Fruit fly (Drosophila melanogaster) whole organism, embryonic: ENCODE results near the gene Grip84.

ENCODE experiments used
- Antp ChIP-seq: fragments of 200-800 bp; sonication (Bioruptor generic); optimal IDR thresholded peaks from 3 replicates; lab custom pipeline; 2016; ENCODE audit warnings: missing biosample characterization, missing genetic modification characterization
- CG10366 ChIP-seq: fragments of 200-800 bp; sonication (Bioruptor generic); IDR thresholded peaks from 2 replicates; pipeline ENCODE4 v1.3.6; 2022; ENCODE audit warnings: missing biosample characterization, missing genetic modification characterization
- CG12391 ChIP-seq: fragments of 200-800 bp; sonication (Bioruptor generic); optimal IDR thresholded peaks from 3 replicates; lab custom pipeline; 2018; ENCODE audit warnings: missing biosample characterization, mild to moderate bottlenecking, missing genetic modification characterization, moderate library complexity
- CG13287 ChIP-seq: fragments of 200-800 bp; sonication (Bioruptor generic); IDR thresholded peaks from 2 replicates; pipeline ENCODE4 v1.3.6; 2022; ENCODE audit warnings: missing biosample characterization, missing genetic modification characterization; ENCODE audit not compliant: partially characterized antibody
- CG13296 ChIP-seq: fragments of 200-800 bp; sonication (Bioruptor generic); optimal IDR thresholded peaks from 3 replicates; lab custom pipeline; 2018; ENCODE audit warnings: missing biosample characterization, mild to moderate bottlenecking, missing genetic modification characterization
- CG13894 ChIP-seq: fragments of 200-800 bp; sonication (Bioruptor generic); optimal IDR thresholded peaks from 3 replicates; lab custom pipeline; 2018; ENCODE audit warnings: missing biosample characterization, mild to moderate bottlenecking, missing genetic modification characterization, moderate library complexity
- CG14014 ChIP-seq: fragments of 200-800 bp; sonication (Bioruptor generic); IDR thresholded peaks from 2 replicates; pipeline ENCODE4 v1.3.6; 2022; ENCODE audit warnings: missing biosample characterization, missing genetic modification characterization
- CG14860 ChIP-seq: fragments of 200-800 bp; sonication (Bioruptor generic); IDR thresholded peaks from 3 replicates; pipeline ENCODE4 v1.3.6; 2022; ENCODE audit warnings: missing biosample characterization, missing genetic modification characterization; ENCODE audit not compliant: partially characterized antibody
- CG15073 ChIP-seq: fragments of 200-800 bp; sonication (Bioruptor generic); optimal IDR thresholded peaks from 2 replicates; lab custom pipeline; 2016; ENCODE audit warnings: missing biosample characterization, missing genetic modification characterization
- CG15514 ChIP-seq: fragments of 200-800 bp; sonication (Bioruptor generic); optimal IDR thresholded peaks from 3 replicates; lab custom pipeline; 2017; ENCODE audit warnings: missing biosample characterization, missing genetic modification characterization, mild to moderate bottlenecking, moderate library complexity, missing genetic modification reagents
- CG15601 ChIP-seq: fragments of 200-800 bp; sonication (Bioruptor generic); optimal IDR thresholded peaks from 3 replicates; lab custom pipeline; 2019; ENCODE audit warnings: missing biosample characterization, mild to moderate bottlenecking, missing genetic modification characterization, moderate library complexity
- CG16813 ChIP-seq: fragments of 200-800 bp; sonication (Bioruptor generic); IDR thresholded peaks from 3 replicates; pipeline ENCODE4 v1.3.6; 2022; ENCODE audit warnings: missing biosample characterization, missing genetic modification characterization; ENCODE audit not compliant: partially characterized antibody
- CG18262 ChIP-seq: fragments of 200-800 bp; optimal IDR thresholded peaks from 3 replicates; lab custom pipeline; 2019; ENCODE audit warnings: missing biosample characterization, mild to moderate bottlenecking, missing genetic modification characterization, moderate library complexity
- CG33213 ChIP-seq: fragments of 200-800 bp; sonication (Bioruptor generic); optimal IDR thresholded peaks from 3 replicates; lab custom pipeline; 2016; ENCODE audit warnings: missing biosample characterization, missing genetic modification characterization
- CG4617 ChIP-seq: fragments of 200-800 bp; sonication (Bioruptor generic); optimal IDR thresholded peaks from 3 replicates; lab custom pipeline; 2016; ENCODE audit warnings: missing biosample characterization, missing genetic modification characterization, borderline replicate concordance
- CG4854 ChIP-seq: fragments of 200-800 bp; sonication (Bioruptor generic); optimal IDR thresholded peaks from 2 replicates; lab custom pipeline; 2016; ENCODE audit warnings: missing biosample characterization, missing genetic modification characterization, inconsistent platforms
- CG7963 ChIP-seq: fragments of 200-800 bp; sonication (Bioruptor generic); IDR thresholded peaks from 3 replicates; pipeline ENCODE4 v1.3.6; 2022; ENCODE audit warnings: missing biosample characterization, missing genetic modification characterization; ENCODE audit not compliant: partially characterized antibody
- CG8924 ChIP-seq: fragments of 200-800 bp; optimal IDR thresholded peaks from 3 replicates; lab custom pipeline; 2019; ENCODE audit warnings: missing biosample characterization, mild to moderate bottlenecking, missing genetic modification characterization, moderate library complexity
- CG9437 ChIP-seq: fragments of 200-800 bp; sonication (Bioruptor generic); optimal IDR thresholded peaks from 2 replicates; lab custom pipeline; 2018; ENCODE audit warnings: missing biosample characterization, mild to moderate bottlenecking, missing genetic modification characterization
- CG9609 ChIP-seq: fragments of 200-800 bp; sonication (Bioruptor generic); optimal IDR thresholded peaks from 3 replicates; lab custom pipeline; 2016; ENCODE audit warnings: missing biosample characterization, missing genetic modification characterization
- CG9932 ChIP-seq: fragments of 200-800 bp; sonication (Bioruptor generic); IDR thresholded peaks from 2 replicates; pipeline ENCODE4 v1.3.6; 2022; ENCODE audit warnings: missing biosample characterization, missing genetic modification characterization
- Doc3 ChIP-seq: fragments of 200-800 bp; sonication (Bioruptor generic); IDR thresholded peaks from 3 replicates; pipeline ENCODE4 v1.3.6; 2022; ENCODE audit warnings: missing biosample characterization, missing genetic modification characterization; ENCODE audit not compliant: partially characterized antibody
- Hmr ChIP-seq: fragments of 200-800 bp; sonication (Bioruptor generic); optimal IDR thresholded peaks from 3 replicates; lab custom pipeline; 2017; ENCODE audit warnings: mild to moderate bottlenecking, missing biosample characterization, missing genetic modification reagents, missing genetic modification characterization
- Hsf ChIP-seq: fragments of 200-800 bp; sonication (Bioruptor generic); optimal IDR thresholded peaks from 3 replicates; lab custom pipeline; 2016; ENCODE audit warnings: missing biosample characterization, missing genetic modification characterization
- Scr ChIP-seq: fragments of 200-800 bp; sonication (Bioruptor generic); IDR thresholded peaks from 2 replicates; pipeline ENCODE4 v1.3.6; 2022; ENCODE audit warnings: missing biosample characterization, missing genetic modification characterization; ENCODE audit not compliant: partially characterized antibody
- Side ChIP-seq: fragments of 200-800 bp; sonication (Bioruptor generic); optimal IDR thresholded peaks from 2 replicates; lab custom pipeline; 2016; ENCODE audit warnings: missing biosample characterization, missing genetic modification characterization
- Sox102F ChIP-seq: fragments of 200-800 bp; sonication (Bioruptor generic); optimal IDR thresholded peaks from 2 replicates; lab custom pipeline; 2018; ENCODE audit warnings: missing biosample characterization, mild to moderate bottlenecking, missing genetic modification characterization, moderate library complexity
- bbx ChIP-seq: fragments of 200-800 bp; sonication (Bioruptor generic); IDR thresholded peaks from 2 replicates; pipeline ENCODE4 v1.3.6; 2022; ENCODE audit warnings: missing biosample characterization, missing genetic modification characterization; ENCODE audit not compliant: partially characterized antibody
- ci ChIP-seq: fragments of 200-800 bp; sonication (Bioruptor generic); IDR thresholded peaks from 3 replicates; pipeline ENCODE4 v1.3.6; 2022; ENCODE audit warnings: missing biosample characterization, missing genetic modification characterization
- dmrt11E ChIP-seq: fragments of 200-800 bp; sonication (Bioruptor generic); optimal IDR thresholded peaks from 3 replicates; lab custom pipeline; 2018; ENCODE audit warnings: missing biosample characterization, mild to moderate bottlenecking, missing genetic modification characterization, moderate library complexity
- ems ChIP-seq: fragments of 200-800 bp; sonication (Bioruptor generic); optimal IDR thresholded peaks from 3 replicates; lab custom pipeline; 2016; ENCODE audit warnings: missing biosample characterization, missing genetic modification characterization
- esg ChIP-seq: fragments of 200-800 bp; sonication (Bioruptor generic); conservative IDR thresholded peaks from 2 replicates; pipeline ENCODE4 v1.3.6; 2022; ENCODE audit warnings: missing biosample characterization, missing genetic modification characterization
- exex ChIP-seq: fragments of 200-800 bp; sonication (Bioruptor generic); optimal IDR thresholded peaks from 4 replicates; lab custom pipeline; 2018; ENCODE audit warnings: missing biosample characterization, mild to moderate bottlenecking, missing genetic modification characterization, moderate library complexity
- fd102C ChIP-seq: fragments of 200-800 bp; sonication (Bioruptor generic); optimal IDR thresholded peaks from 2 replicates; lab custom pipeline; 2018; ENCODE audit warnings: missing biosample characterization, mild to moderate bottlenecking, missing genetic modification characterization, moderate library complexity
- fd64A ChIP-seq: fragments of 200-800 bp; sonication (Bioruptor generic); optimal IDR thresholded peaks from 3 replicates; lab custom pipeline; 2018; ENCODE audit warnings: missing biosample characterization, mild to moderate bottlenecking, missing genetic modification characterization
- gro ChIP-seq: fragments of 200-800 bp; sonication (Bioruptor generic); optimal IDR thresholded peaks from 2 replicates; lab custom pipeline; 2016; ENCODE audit warnings: missing biosample characterization, missing genetic modification characterization
- lbe ChIP-seq: fragments of 200-800 bp; sonication (Bioruptor generic); optimal IDR thresholded peaks from 2 replicates; lab custom pipeline; 2016; ENCODE audit warnings: missing biosample characterization, mild to moderate bottlenecking, missing genetic modification characterization
- lilli ChIP-seq: fragments of 200-800 bp; sonication (Bioruptor generic); optimal IDR thresholded peaks from 3 replicates; lab custom pipeline; 2016; ENCODE audit warnings: missing biosample characterization, missing genetic modification characterization
- pfk ChIP-seq: fragments of 200-800 bp; sonication (Bioruptor generic); optimal IDR thresholded peaks from 2 replicates; lab custom pipeline; 2018; ENCODE audit warnings: missing biosample characterization, mild to moderate bottlenecking, missing genetic modification characterization, moderate library complexity
- pita ChIP-seq: fragments of 200-800 bp; sonication (Bioruptor generic); optimal IDR thresholded peaks from 2 replicates; lab custom pipeline; 2017; ENCODE audit warnings: missing biosample characterization, mild to moderate bottlenecking, missing genetic modification characterization
- psq ChIP-seq: fragments of 200-800 bp; sonication (Bioruptor generic); optimal IDR thresholded peaks from 2 replicates; lab custom pipeline; 2017; ENCODE audit warnings: missing biosample characterization, missing genetic modification characterization
- sens ChIP-seq: fragments of 200-800 bp; sonication (Bioruptor generic); peaks from one replicate; lab custom pipeline; 2016; ENCODE audit warnings: missing biosample characterization, missing genetic modification characterization
- slbo ChIP-seq: fragments of 200-800 bp; sonication (Bioruptor generic); IDR thresholded peaks from 2 replicates; pipeline ENCODE4 v1.3.6; 2022; ENCODE audit warnings: missing biosample characterization, missing genetic modification characterization
- sob ChIP-seq: fragments of 200-800 bp; sonication (Bioruptor generic); IDR thresholded peaks from 2 replicates; pipeline ENCODE4 v1.3.6; 2022; ENCODE audit warnings: missing biosample characterization, missing genetic modification characterization
- stwl ChIP-seq: fragments of 200-800 bp; sonication (Bioruptor generic); optimal IDR thresholded peaks from 3 replicates; lab custom pipeline; 2018; ENCODE audit warnings: missing biosample characterization, mild to moderate bottlenecking, missing genetic modification characterization, moderate library complexity
- tap ChIP-seq: fragments of 200-800 bp; optimal IDR thresholded peaks from 3 replicates; lab custom pipeline; 2019; ENCODE audit warnings: missing biosample characterization, mild to moderate bottlenecking, missing genetic modification characterization, moderate library complexity
- tna ChIP-seq: fragments of 200-800 bp; sonication (Bioruptor generic); IDR thresholded peaks from 2 replicates; pipeline ENCODE4 v1.3.6; 2022; ENCODE audit warnings: missing biosample characterization, missing genetic modification characterization; ENCODE audit not compliant: partially characterized antibody
- vnd ChIP-seq: fragments of 200-800 bp; sonication (Bioruptor generic); IDR thresholded peaks from 3 replicates; pipeline ENCODE4 v1.3.6; 2022; ENCODE audit warnings: missing biosample characterization, missing genetic modification characterization; ENCODE audit not compliant: partially characterized antibody
- zen ChIP-seq: fragments of 200-800 bp; sonication (Bioruptor generic); optimal IDR thresholded peaks from 3 replicates; lab custom pipeline; 2018; ENCODE audit warnings: missing biosample characterization, mild to moderate bottlenecking, missing genetic modification characterization, moderate library complexity

The Grip84 gene

dm6 chrX:19601644-19602043, 36.1 kb upstream of the Grip84 start, which contains the start of gene CG14220 (continued):
- TF ChIP-seq sob: 0 out of 2 replicates have a peak, but pooled peaks have one; percentile 5
- no peak for TF ChIP-seq pita (GFP tag; lab: Kevin White, UChicago)
- no peak for TF ChIP-seq fd64A (GFP tag; lab: Kevin White, UChicago)
- TF ChIP-seq esg: no peak
- TF ChIP-seq vnd (GFP tag; lab: Robert Waterston, UW): peak; percentile 87
- peak; percentile 94 for TF ChIP-seq CG7963 (GFP tag; lab: Robert Waterston, UW)
- TF ChIP-seq zen: no peak
- TF ChIP-seq Hmr (GFP tag; lab: Kevin White, UChicago): peak; percentile 53
- peak; percentile 94 for TF ChIP-seq tna (GFP tag; lab: Robert Waterston, UW)
- peak; percentile 19 for TF ChIP-seq CG12391 (tag; lab: Kevin White, UChicago)
- no peak for TF ChIP-seq CG15073 (GFP tag; lab: Kevin White, UChicago)
- no peak for TF ChIP-seq CG9609 (GFP tag; lab: Kevin White, UChicago)
- no peak for TF ChIP-seq CG10366
- TF ChIP-seq CG15601: peak; percentile 2
- peak; percentile 43 for TF ChIP-seq CG4617 (GFP tag; lab: Kevin White, UChicago)
- TF ChIP-seq CG14860: peak; percentile 90
- TF ChIP-seq CG9932 (GFP tag; lab: Robert Waterston, UW): peak; percentile 47; the same call in 1 of the 2 replicates
- no peak for TF ChIP-seq Antp (GFP tag; lab: Kevin White, UChicago)
- TF ChIP-seq psq (GFP tag; lab: Kevin White, UChicago): no peak
- TF ChIP-seq ems: no peak
- TF ChIP-seq gro (GFP tag; lab: Kevin White, UChicago): peak; percentile 11
- TF ChIP-seq CG15514 (GFP tag; lab: Kevin White, UChicago): peak; percentile 81
- no peak for TF ChIP-seq Hsf (GFP tag; lab: Kevin White, UChicago)
- TF ChIP-seq CG8924 (tag; lab: Kevin White, UChicago): peak; percentile 22
- TF ChIP-seq ci (GFP tag; lab: Robert Waterston, UW): no peak
- TF ChIP-seq bbx: peak; percentile 97
- TF ChIP-seq CG13894: peak; percentile 40
- TF ChIP-seq CG16813: peak; percentile 93
- no peak for TF ChIP-seq CG4854 (GFP tag; lab: Kevin White, UChicago)
- peak; percentile 70 for TF ChIP-seq sens (GFP tag; lab: Kevin White, UChicago)
- peak; percentile 17 for TF ChIP-seq lilli (GFP tag; lab: Kevin White, UChicago)
- peak; percentile 6 for TF ChIP-seq exex (tag; lab: Kevin White, UChicago)
- peak; percentile 32 for TF ChIP-seq lbe (GFP tag; lab: Kevin White, UChicago)
- TF ChIP-seq slbo (GFP tag; lab: Robert Waterston, UW): peak; percentile 36; the same call in 1 of the 2 replicates
- peak; percentile 9 for TF ChIP-seq CG13296 (GFP tag; lab: Kevin White, UChicago)
- no peak for TF ChIP-seq tap (tag; lab: Kevin White, UChicago)
- TF ChIP-seq pfk (GFP tag; lab: Kevin White, UChicago): peak; percentile 38
- no peak for TF ChIP-seq CG9437 (GFP tag; lab: Kevin White, UChicago)
- peak; percentile 64 for TF ChIP-seq CG33213 (GFP tag; lab: Kevin White, UChicago)
- no peak for TF ChIP-seq fd102C (GFP tag; lab: Kevin White, UChicago)
- no peak for TF ChIP-seq Side (GFP tag; lab: Kevin White, UChicago)
- peak; percentile 93 for TF ChIP-seq CG13287 (GFP tag; lab: Robert Waterston, UW)
- TF ChIP-seq stwl (tag; lab: Kevin White, UChicago): peak; percentile 83
- peak; percentile 7 for TF ChIP-seq CG18262 (tag; lab: Kevin White, UChicago)
- peak; percentile 89 for TF ChIP-seq Scr (GFP tag; lab: Robert Waterston, UW)
- peak; percentile 85; the same call in 2 of the 3 replicates for TF ChIP-seq Doc3 (GFP tag; lab: Robert Waterston, UW)
- no peak for TF ChIP-seq Sox102F (GFP tag; lab: Kevin White, UChicago)
- TF ChIP-seq dmrt11E (tag; lab: Kevin White, UChicago): peak; percentile 0
- TF ChIP-seq CG14014 (GFP tag; lab: Robert Waterston, UW): no peak
